Fruit fly (Drosophila melanogaster) whole organism, embryonic: ENCODE results near the gene sa.

ENCODE experiments used
- CG15011 ChIP-seq: fragments of 200-800 bp; sonication (Bioruptor generic); optimal IDR thresholded peaks from 3 replicates; lab custom pipeline; 2018; ENCODE audit warnings: missing biosample characterization, mild to moderate bottlenecking, missing genetic modification characterization
- Lhr ChIP-seq: fragments of 200-800 bp; sonication (Bioruptor generic); optimal IDR thresholded peaks from 3 replicates; lab custom pipeline; 2017; ENCODE audit warnings: mild to moderate bottlenecking, missing biosample characterization, missing genetic modification reagents, missing genetic modification characterization
- Mad ChIP-seq: fragments of 200-800 bp; sonication (Bioruptor generic); optimal IDR thresholded peaks from 2 replicates; lab custom pipeline; 2016; ENCODE audit warnings: missing biosample characterization, missing genetic modification characterization
- gcm ChIP-seq: fragments of 200-800 bp; sonication (Bioruptor generic); optimal IDR thresholded peaks from 2 replicates; lab custom pipeline; 2019; ENCODE audit warnings: missing biosample characterization, mild to moderate bottlenecking, missing genetic modification characterization, moderate library complexity

DNA sequence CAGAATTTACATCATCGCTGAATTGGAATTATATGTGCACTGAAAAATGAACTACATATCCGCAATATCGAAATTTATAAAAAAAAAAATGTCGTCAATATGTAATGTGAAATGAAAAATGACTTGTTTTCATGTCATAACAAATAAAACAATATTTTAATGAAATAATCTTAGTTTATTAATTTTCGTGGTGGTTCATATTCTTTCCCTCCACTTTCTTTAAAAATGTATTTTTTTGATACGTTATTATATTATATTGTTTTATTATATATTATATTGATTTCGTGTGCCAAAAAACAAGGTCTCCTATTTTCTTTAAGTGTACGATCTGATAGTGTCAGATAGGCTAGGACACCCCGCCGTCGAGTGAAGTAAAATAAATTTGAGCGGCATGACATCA is 7.8 kb upstream of the sa start:
- no peak for TF ChIP-seq Lhr (GFP tag; lab: Kevin White, UChicago)
- TF ChIP-seq gcm, result no peak
- no peak for TF ChIP-seq Mad
- no peak for TF ChIP-seq CG15011 (GFP tag; lab: Kevin White, UChicago)
